Worm (Caenorhabditis elegans) whole organism, late embryonic: ENCODE data around the gene C18B2.4.

Experiments used
- ceh-30 ChIP-seq: fragments of 150-350 bp; optimal IDR thresholded peaks from 2 replicates; lab custom pipeline; 2014; ENCODE audit warnings: missing biosample characterization, missing genetic modification characterization
- ceh-9 ChIP-seq: sonication (generic microtip); optimal IDR thresholded peaks from 2 replicates; lab custom pipeline; 2016; ENCODE audit warnings: mild to moderate bottlenecking, missing genetic modification characterization, inconsistent platforms, missing compliant biosample characterization
- ets-4 ChIP-seq: sonication (generic microtip); optimal IDR thresholded peaks from 2 replicates; lab custom pipeline; 2016; ENCODE audit warnings: missing genetic modification characterization, missing compliant biosample characterization
- fkh-10 ChIP-seq: fragments of 150-350 bp; optimal IDR thresholded peaks from 2 replicates; lab custom pipeline; 2014; ENCODE audit warnings: missing biosample characterization, missing genetic modification reagents, missing genetic modification characterization
- ref-2 ChIP-seq: sonication (generic microtip); optimal IDR thresholded peaks from 2 replicates; lab custom pipeline; 2016; ENCODE audit warnings: missing genetic modification characterization, missing compliant biosample characterization
- sox-4 ChIP-seq: sonication (generic microtip); optimal IDR thresholded peaks from 2 replicates; lab custom pipeline; 2017; ENCODE audit warnings: mild to moderate bottlenecking, missing genetic modification characterization, inconsistent platforms, missing compliant biosample characterization

- no peak for TF ChIP-seq ref-2 (tag; lab: Kevin White, UChicago)
- TF ChIP-seq ets-4 (tag; lab: Kevin White, UChicago) = no peak
- no peak for TF ChIP-seq ceh-30 (tag; lab: Kevin White, UChicago)
- no peak for TF ChIP-seq ceh-9
- no peak for TF ChIP-seq sox-4 (tag; lab: Kevin White, UChicago)
- TF ChIP-seq fkh-10 (GFP tag; lab: Kevin White, UChicago) = no peak
Measured at ce11 chrX:3563903-3564302, 41.6 kb downstream of the C18B2.4 start, which contains the start of gene vit-4.
